Fruit fly (Drosophila melanogaster): ENCODE results near the gene Ac13E.

DNA sequence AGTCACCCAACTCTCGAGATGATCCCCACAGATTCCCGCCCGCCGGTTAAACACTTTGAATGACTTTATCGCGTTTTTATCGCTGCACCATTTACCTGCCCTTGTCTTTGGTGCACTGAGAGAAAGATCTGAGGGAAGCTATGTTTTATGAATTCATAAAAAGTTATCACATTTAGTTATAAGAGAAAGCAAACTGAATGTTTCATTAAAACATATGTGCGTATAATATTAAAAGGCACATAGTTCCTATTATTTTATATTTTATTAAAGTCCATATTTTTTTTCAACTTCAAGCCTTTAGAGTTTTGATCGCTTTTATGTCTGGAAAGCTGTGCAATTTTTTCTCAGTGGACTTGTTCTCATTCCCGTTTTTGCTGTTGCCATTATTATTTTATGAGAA lies 23.7 kb downstream of the Ac13E start:
- TF ChIP-seq usp (GFP tag; optimal IDR thresholded peaks at IDR 0.05) (no peak), Dll (optimal IDR thresholded peaks at IDR 0.05) (no peak)
